Worm (Caenorhabditis elegans) whole organism, young adult: ENCODE results near the gene daf-38.
A peak's percentile ranks its signal among the peaks of the same experiment; 100 is the strongest.

Experiments used
- B0261.1 ChIP-seq: sonication (generic microtip); optimal IDR thresholded peaks from 2 replicates; lab custom pipeline; 2016; ENCODE audit warnings: mild to moderate bottlenecking, missing genetic modification characterization, moderate library complexity, missing compliant biosample characterization
- F52B5.7 ChIP-seq: sonication (generic microtip); optimal IDR thresholded peaks from 2 replicates; lab custom pipeline; 2016; ENCODE audit warnings: mild to moderate bottlenecking, missing genetic modification characterization, missing compliant biosample characterization
- him-1 ChIP-seq: sonication (generic microtip); optimal IDR thresholded peaks from 2 replicates; lab custom pipeline; 2016; ENCODE audit warnings: missing genotype, missing genetic modification reagents, missing genetic modification characterization, missing compliant biosample characterization
- hlh-12 ChIP-seq: sonication (generic microtip); optimal IDR thresholded peaks from 2 replicates; lab custom pipeline; 2016; ENCODE audit warnings: missing genetic modification characterization, missing compliant biosample characterization
- hmg-1.2 ChIP-seq: fragments of 200-800 bp; sonication (Bioruptor generic); IDR thresholded peaks from 2 replicates; pipeline ENCODE4 v1.3.6; 2022; ENCODE audit warnings: missing genetic modification reagents, missing genetic modification characterization, missing compliant biosample characterization
- hmg-20 ChIP-seq: fragments of 200-800 bp; sonication (Bioruptor generic); IDR thresholded peaks from 2 replicates; pipeline ENCODE4 v1.3.6; 2022; ENCODE audit warnings: missing genetic modification reagents, missing genetic modification characterization, missing compliant biosample characterization
- lin-35 ChIP-seq, 3 experiments: fragments of 150-350 bp in 2 of 3; sonication (generic microtip) in 1 of 3; optimal IDR thresholded peaks; 2 replicates each; lab custom pipeline; 2014 to 2018; ENCODE audit warnings: missing biosample characterization in 3 of 3, missing genetic modification characterization in 3 of 3, missing genetic modification reagents in 3 of 3
- pha-4 ChIP-seq: fragments of 150-350 bp; sonication (generic microtip); optimal IDR thresholded peaks from 2 replicates; lab custom pipeline; 2014; ENCODE audit warnings: missing biosample characterization, missing genetic modification reagents, missing genetic modification characterization
- zfh-2 ChIP-seq: fragments of 200-800 bp; sonication (Bioruptor generic); conservative IDR thresholded peaks from 2 replicates; pipeline ENCODE4 v1.3.6; 2022; ENCODE audit warnings: missing genetic modification reagents, missing genetic modification characterization, missing compliant biosample characterization

ce11 chrIV:15852875-15853793 lies 33.3 kb downstream of the daf-38 start:
- TF ChIP-seq hlh-12 (tag; lab: Kevin White, UChicago) (no peak), F52B5.7 (no peak), lin-35 (GFP tag; optimal IDR thresholded peaks at IDR 0.05; lab: Kevin White, UChicago) (no peak), B0261.1 (tag; lab: Kevin White, UChicago) (no peak), pha-4 (tag; lab: Kevin White, UChicago) (no peak), hmg-20 (GFP tag; lab: Robert Waterston, UW) (no peak), zfh-2 (GFP tag; lab: Robert Waterston, UW) (no peak), him-1 (tag; lab: Kevin White, UChicago) (no peak), hmg-1.2 (GFP tag; lab: Robert Waterston, UW) (peak; percentile 81)
